Worm (Caenorhabditis elegans) whole organism, mixed stage, embryonic: ENCODE measurements around the gene W07B8.4.

ENCODE experiments used
- M03D4.4 ChIP-seq: sonication (generic microtip); optimal IDR thresholded peaks from 2 replicates; lab custom pipeline; 2017; ENCODE audit warnings: mild to moderate bottlenecking, missing genetic modification characterization, missing compliant biosample characterization
- blmp-1 ChIP-seq: fragments of 150-350 bp; optimal IDR thresholded peaks from 2 replicates; lab custom pipeline; 2014; ENCODE audit warnings: missing biosample characterization, missing genetic modification characterization
- ceh-39 ChIP-seq: fragments of 150-350 bp; optimal IDR thresholded peaks from 2 replicates; lab custom pipeline; 2014; ENCODE audit warnings: missing biosample characterization, missing genetic modification characterization
- ceh-83 ChIP-seq: fragments of 200-800 bp; sonication (Bioruptor generic); optimal IDR thresholded peaks from 2 replicates; lab custom pipeline; 2018; ENCODE audit warnings: mild to moderate bottlenecking, missing genetic modification characterization, missing compliant biosample characterization
- ces-1 ChIP-seq: fragments of 150-350 bp; optimal IDR thresholded peaks from 2 replicates; lab custom pipeline; 2014; ENCODE audit warnings: missing biosample characterization, missing genetic modification reagents, missing genetic modification characterization
- cnd-1 ChIP-seq: fragments of 200-800 bp; sonication (Bioruptor generic); optimal IDR thresholded peaks from 2 replicates; lab custom pipeline; 2018; ENCODE audit warnings: mild to moderate bottlenecking, missing genetic modification characterization, missing compliant biosample characterization
- elt-3 ChIP-seq: fragments of 150-350 bp; optimal IDR thresholded peaks from 2 replicates; lab custom pipeline; 2014; ENCODE audit warnings: missing biosample characterization, missing genetic modification characterization
- flh-1 ChIP-seq: fragments of 200-800 bp; sonication (Bioruptor generic); optimal IDR thresholded peaks from 2 replicates; lab custom pipeline; 2018; ENCODE audit warnings: mild to moderate bottlenecking, missing genetic modification characterization, moderate library complexity, missing compliant biosample characterization
- ham-2 ChIP-seq: fragments of 200-800 bp; sonication (Bioruptor generic); optimal IDR thresholded peaks from 2 replicates; lab custom pipeline; 2018; ENCODE audit warnings: mild to moderate bottlenecking, missing genetic modification characterization, missing compliant biosample characterization
- lin-13 ChIP-seq: fragments of 150-350 bp; optimal IDR thresholded peaks from 2 replicates; lab custom pipeline; 2014; ENCODE audit warnings: missing biosample characterization, missing genetic modification characterization
- lsy-2 ChIP-seq: fragments of 150-350 bp; optimal IDR thresholded peaks from 2 replicates; lab custom pipeline; 2014; ENCODE audit warnings: missing biosample characterization, missing genetic modification characterization
- mab-5 ChIP-seq: fragments of 150-350 bp; optimal IDR thresholded peaks from 2 replicates; lab custom pipeline; 2014; ENCODE audit warnings: missing biosample characterization, missing genetic modification characterization
- mls-2 ChIP-seq: sonication (generic microtip); optimal IDR thresholded peaks from 2 replicates; lab custom pipeline; 2016; ENCODE audit warnings: mild to moderate bottlenecking, missing genetic modification characterization, moderate library complexity, missing compliant biosample characterization
- nhr-237 ChIP-seq: fragments of 150-350 bp; optimal IDR thresholded peaks from 2 replicates; lab custom pipeline; 2014; ENCODE audit warnings: missing biosample characterization, missing genetic modification characterization
- nhr-76 ChIP-seq: sonication (generic microtip); optimal IDR thresholded peaks from 2 replicates; lab custom pipeline; 2017; ENCODE audit warnings: missing biosample characterization, missing genetic modification characterization
- pha-4 ChIP-seq: fragments of 150-350 bp; optimal IDR thresholded peaks from 2 replicates; lab custom pipeline; 2018; ENCODE audit warnings: missing biosample characterization, missing genetic modification reagents, missing genetic modification characterization
- sem-2 ChIP-seq: fragments of 200-800 bp; sonication (Bioruptor generic); optimal IDR thresholded peaks from 2 replicates; lab custom pipeline; 2018; ENCODE audit warnings: mild to moderate bottlenecking, missing genetic modification characterization, missing compliant biosample characterization
- snpc-4 ChIP-seq: fragments of 150-350 bp; optimal IDR thresholded peaks from 2 replicates; lab custom pipeline; 2014; ENCODE audit warnings: missing biosample characterization, missing genetic modification characterization
- sptf-1 ChIP-seq: sonication (generic microtip); optimal IDR thresholded peaks from 2 replicates; lab custom pipeline; 2017; ENCODE audit warnings: mild to moderate bottlenecking, missing genetic modification characterization, moderate library complexity, missing compliant biosample characterization
- tbx-8 ChIP-seq: fragments of 200-800 bp; sonication (Bioruptor generic); optimal IDR thresholded peaks from 2 replicates; lab custom pipeline; 2018; ENCODE audit warnings: mild to moderate bottlenecking, missing genetic modification characterization, moderate library complexity, missing compliant biosample characterization
- unc-120 ChIP-seq: sonication (generic microtip); optimal IDR thresholded peaks from 2 replicates; lab custom pipeline; 2017; ENCODE audit warnings: missing genetic modification characterization, missing compliant biosample characterization; ENCODE audit not compliant: poor library complexity, severe bottlenecking
- unc-39 ChIP-seq: fragments of 150-350 bp; optimal IDR thresholded peaks from 2 replicates; lab custom pipeline; 2014; ENCODE audit warnings: missing biosample characterization, missing genetic modification characterization
- unc-62 ChIP-seq: fragments of 150-350 bp; optimal IDR thresholded peaks from 2 replicates; lab custom pipeline; 2014; ENCODE audit warnings: missing biosample characterization, missing genetic modification reagents, missing genetic modification characterization
- zip-8 ChIP-seq: fragments of 150-350 bp; optimal IDR thresholded peaks from 2 replicates; lab custom pipeline; 2014; ENCODE audit warnings: missing biosample characterization, missing genetic modification characterization
- ztf-11 ChIP-seq: fragments of 150-350 bp; optimal IDR thresholded peaks from 2 replicates; lab custom pipeline; 2014; ENCODE audit warnings: missing biosample characterization, missing genetic modification characterization

W07B8.4 gene

DNA sequence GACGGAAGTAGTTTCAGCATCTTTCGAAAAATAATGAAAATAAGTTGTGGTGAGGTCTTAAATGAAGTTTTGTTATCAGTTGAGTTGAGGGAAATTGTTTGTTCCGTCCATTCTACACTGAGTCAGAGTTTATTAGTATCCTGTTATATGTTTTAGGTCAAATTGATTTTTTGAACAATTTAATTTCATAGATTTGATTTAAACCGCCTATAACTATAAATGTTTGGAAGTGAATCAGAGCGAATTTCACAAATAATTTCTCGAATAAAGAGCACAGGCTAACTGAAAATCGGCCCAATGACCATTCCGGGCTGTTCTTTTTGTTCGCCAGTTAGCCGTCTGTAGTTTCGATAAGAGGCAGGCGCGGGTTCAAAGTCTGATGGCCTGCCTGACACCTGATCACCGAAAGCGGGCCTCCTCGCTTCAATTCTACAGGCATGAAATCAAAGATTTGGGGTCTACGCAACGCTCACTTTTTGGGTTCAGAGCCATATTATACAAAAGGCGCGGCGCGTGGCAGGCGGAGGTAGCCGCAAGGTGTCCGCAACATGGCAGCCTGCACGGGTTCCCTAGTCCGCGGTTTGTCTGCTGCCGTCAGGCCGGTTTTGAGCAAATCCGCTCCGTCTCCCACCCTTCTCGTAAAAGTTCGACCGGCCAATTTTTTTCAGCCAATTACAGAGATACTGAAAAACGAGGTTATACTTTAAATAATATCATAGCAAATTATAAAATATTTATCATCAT is at the start of gene W07B8.4:
Gene W07B8.4, minus strand, starts transcription at position 51 of the 744 bp plus-strand sequence.
- TF ChIP-seq ham-2 (no peak), mls-2 (tag; lab: Kevin White, UChicago) (no peak), tbx-8 (no peak), sem-2 (no peak), blmp-1 (tag; lab: Kevin White, UChicago) (no peak), ztf-11 (tag; lab: Kevin White, UChicago) (no peak), pha-4 (tag; lab: Kevin White, UChicago) (no peak), zip-8 (tag; lab: Kevin White, UChicago) (no peak), cnd-1 (no peak), unc-62 (GFP tag; lab: Kevin White, UChicago) (no peak), unc-120 (tag; lab: Kevin White, UChicago) (no peak), snpc-4 (tag; lab: Kevin White, UChicago) (no peak), flh-1 (GFP tag; lab: Kevin White, UChicago) (no peak), lin-13 (no peak), elt-3 (tag; lab: Kevin White, UChicago) (no peak), nhr-237 (no peak), sptf-1 (tag; lab: Kevin White, UChicago) (no peak), nhr-76 (tag; lab: Kevin White, UChicago) (no peak), unc-39 (tag; lab: Kevin White, UChicago) (no peak)

DNA sequence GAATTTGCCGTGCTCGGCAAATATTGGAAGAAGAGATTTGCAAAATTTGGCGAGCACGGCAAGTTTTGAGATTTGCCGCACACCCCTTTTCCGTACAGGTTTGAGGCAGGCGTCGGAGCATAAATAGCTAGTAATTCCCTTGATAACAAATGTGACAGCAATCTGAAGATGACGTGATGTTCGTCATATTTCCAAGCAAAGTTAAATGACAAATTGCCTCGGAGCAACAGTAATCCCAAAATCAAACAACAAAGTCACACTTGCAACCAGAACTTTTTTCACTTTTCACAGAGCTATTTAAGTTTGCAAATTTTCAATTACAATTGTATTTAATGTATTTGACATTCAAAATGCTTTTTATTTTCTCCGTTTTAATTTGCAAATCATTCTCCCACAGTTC is 47.5 kb upstream of the W07B8.4 start, which contains the start of gene F25A2.1:
Gene F25A2.1, plus strand, starts transcription at position 301 of the 400 bp plus-strand sequence.
- no peak for TF ChIP-seq nhr-237

DNA sequence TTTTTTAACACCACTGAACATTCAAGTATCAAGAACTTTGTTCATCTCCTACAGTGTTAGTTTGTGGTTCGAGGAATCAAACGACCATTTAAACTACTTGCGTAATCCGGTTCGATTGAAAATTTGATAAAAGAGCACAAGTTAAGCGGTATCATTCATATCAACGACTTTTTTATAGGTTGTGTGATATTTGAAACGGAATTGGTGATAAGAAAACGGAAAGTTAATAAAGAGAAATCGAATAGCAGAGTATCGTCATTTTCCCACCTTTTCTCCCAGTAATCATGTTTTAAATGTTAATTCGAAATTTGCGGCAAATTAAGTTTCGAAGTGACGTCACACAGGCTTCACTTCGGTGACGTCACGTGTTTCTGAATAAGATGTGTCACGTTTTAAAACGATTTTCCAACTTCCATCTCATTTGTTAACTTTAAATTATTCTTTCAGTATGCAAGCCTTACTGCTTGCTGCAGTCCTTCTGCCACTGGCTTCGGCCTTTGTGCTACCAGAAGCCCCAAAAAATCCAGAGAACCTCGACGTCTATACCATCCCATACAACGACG is 44.6 kb upstream of the W07B8.4 start, which contains the start of gene T21H3.1:
Gene T21H3.1, plus strand, starts transcription at position 448 of the 563 bp plus-strand sequence.
- TF ChIP-seq ceh-39 (tag; lab: Kevin White, UChicago) (no peak), zip-8 (tag; lab: Kevin White, UChicago) (peak; percentile 45)

ce11 chrV:1170591-1170990 is 38.9 kb upstream of the W07B8.4 start:
- TF ChIP-seq snpc-4 (tag; lab: Kevin White, UChicago) (no peak), lsy-2 (tag; lab: Kevin White, UChicago) (no peak), tbx-8 (no peak)

ce11 chrV:1165090-1165761 is 33.5 kb upstream of the W07B8.4 start, which contains the start of gene ptr-16:
Gene ptr-16, plus strand, starts transcription at chrV:1165711.
- no peak for TF ChIP-seq mls-2 (tag; lab: Kevin White, UChicago)
- no peak for TF ChIP-seq zip-8 (tag; lab: Kevin White, UChicago)
- no peak for TF ChIP-seq ztf-11 (tag; lab: Kevin White, UChicago)
- peak; percentile 24 for TF ChIP-seq ceh-83 (GFP tag; lab: Kevin White, UChicago)
- TF ChIP-seq unc-39 (tag; lab: Kevin White, UChicago) = no peak
- no peak for TF ChIP-seq sptf-1 (tag; lab: Kevin White, UChicago)
- TF ChIP-seq snpc-4 (tag; lab: Kevin White, UChicago) = no peak
- TF ChIP-seq, all 35 proteins: peak for 1

ce11 chrV:1164196-1164691 is 32.5 kb upstream of the W07B8.4 start, which contains the start of gene T21H3.5:
Gene T21H3.5, minus strand, starts transcription at chrV:1164293.
- peak; percentile 87 for TF ChIP-seq ham-2
- no peak for TF ChIP-seq zip-8 (tag; lab: Kevin White, UChicago)
- no peak for TF ChIP-seq unc-120 (tag; lab: Kevin White, UChicago)
- TF ChIP-seq pha-4 (tag; lab: Kevin White, UChicago) = no peak
- no peak for TF ChIP-seq ceh-83 (GFP tag; lab: Kevin White, UChicago)
- no peak for TF ChIP-seq mab-5
- TF ChIP-seq M03D4.4 = no peak
- TF ChIP-seq snpc-4 (tag; lab: Kevin White, UChicago) = no peak
- TF ChIP-seq ces-1 = no peak
